Fruit fly (Drosophila melanogaster) whole organism, embryonic: ENCODE data around the gene mRpL16.

Source experiments
- Asciz ChIP-seq: fragments of 200-800 bp; sonication (Bioruptor generic); optimal IDR thresholded peaks from 2 replicates; lab custom pipeline; 2017; ENCODE audit warnings: missing biosample characterization, mild to moderate bottlenecking, missing genetic modification characterization, missing genetic modification reagents
- Bteb2 ChIP-seq: fragments of 200-800 bp; sonication (Bioruptor generic); optimal IDR thresholded peaks from 2 replicates; lab custom pipeline; 2016; ENCODE audit warnings: missing biosample characterization, missing genetic modification characterization
- CG10274 ChIP-seq: fragments of 200-800 bp; sonication (Bioruptor generic); optimal IDR thresholded peaks from 3 replicates; lab custom pipeline; 2017; ENCODE audit warnings: missing biosample characterization, mild to moderate bottlenecking, missing genetic modification characterization
- CG10462 ChIP-seq: fragments of 200-800 bp; sonication (Bioruptor generic); optimal IDR thresholded peaks from 2 replicates; lab custom pipeline; 2016; ENCODE audit warnings: missing biosample characterization, missing genetic modification characterization
- CG11093 ChIP-seq: fragments of 200-800 bp; sonication (Bioruptor generic); IDR thresholded peaks from 3 replicates; pipeline ENCODE4 v1.3.6; 2022; ENCODE audit warnings: missing biosample characterization, missing genetic modification characterization
- CG12155 ChIP-seq: fragments of 200-800 bp; sonication (Bioruptor generic); optimal IDR thresholded peaks from 3 replicates; lab custom pipeline; 2016; ENCODE audit warnings: missing biosample characterization, missing genetic modification characterization
- CG12236 ChIP-seq: fragments of 200-800 bp; sonication (Bioruptor generic); optimal IDR thresholded peaks from 2 replicates; lab custom pipeline; 2016; ENCODE audit warnings: missing biosample characterization, missing genetic modification characterization
- CG12659 ChIP-seq: fragments of 200-800 bp; sonication (Bioruptor generic); optimal IDR thresholded peaks from 3 replicates; lab custom pipeline; 2017; ENCODE audit warnings: mild to moderate bottlenecking, missing biosample characterization, missing genetic modification reagents, missing genetic modification characterization
- CG12744 ChIP-seq: fragments of 200-800 bp; sonication (Bioruptor generic); optimal IDR thresholded peaks from 2 replicates; lab custom pipeline; 2016; ENCODE audit warnings: missing biosample characterization, missing genetic modification characterization
- CG12769 ChIP-seq: fragments of 200-800 bp; sonication (Bioruptor generic); optimal IDR thresholded peaks from 2 replicates; lab custom pipeline; 2019; ENCODE audit warnings: missing biosample characterization, mild to moderate bottlenecking, missing genetic modification characterization, moderate library complexity
- CG18476 ChIP-seq: fragments of 200-800 bp; sonication (Bioruptor generic); optimal IDR thresholded peaks from 2 replicates; lab custom pipeline; 2016; ENCODE audit warnings: missing biosample characterization, mild to moderate bottlenecking, missing genetic modification characterization
- CG18619 ChIP-seq: fragments of 200-800 bp; sonication (Bioruptor generic); optimal IDR thresholded peaks from 3 replicates; lab custom pipeline; 2017; ENCODE audit warnings: missing biosample characterization, mild to moderate bottlenecking, missing genetic modification characterization
- CG2199 ChIP-seq: fragments of 200-800 bp; sonication (Bioruptor generic); IDR thresholded peaks from 3 replicates; pipeline ENCODE4 v1.3.6; 2022; ENCODE audit warnings: missing biosample characterization, missing genetic modification characterization
- CG33557 ChIP-seq: fragments of 200-800 bp; sonication (Bioruptor generic); optimal IDR thresholded peaks from 2 replicates; lab custom pipeline; 2019; ENCODE audit warnings: missing biosample characterization, mild to moderate bottlenecking, missing genetic modification characterization, moderate library complexity
- CG34224 ChIP-seq: fragments of 200-800 bp; sonication (Bioruptor generic); IDR thresholded peaks from 3 replicates; pipeline ENCODE4 v1.3.6; 2022; ENCODE audit warnings: missing biosample characterization, missing genetic modification characterization; ENCODE audit not compliant: partially characterized antibody
- CG3726 ChIP-seq: fragments of 200-800 bp; sonication (Bioruptor generic); IDR thresholded peaks from 3 replicates; pipeline ENCODE4, ENCODE4 v1.3.6; 2022; ENCODE audit warnings: missing biosample characterization, missing genetic modification characterization
- CG4282 ChIP-seq: fragments of 200-800 bp; sonication (Bioruptor generic); optimal IDR thresholded peaks from 2 replicates; lab custom pipeline; 2016; ENCODE audit warnings: missing biosample characterization, missing genetic modification characterization
- CG6765 ChIP-seq: fragments of 200-800 bp; sonication (Bioruptor generic); optimal IDR thresholded peaks from 3 replicates; lab custom pipeline; 2017; ENCODE audit warnings: missing biosample characterization, mild to moderate bottlenecking, missing genetic modification characterization
- CG7786 ChIP-seq: fragments of 200-800 bp; sonication (Bioruptor generic); optimal IDR thresholded peaks from 2 replicates; lab custom pipeline; 2016; ENCODE audit warnings: missing biosample characterization, missing genetic modification characterization
- CG7963 ChIP-seq: fragments of 200-800 bp; sonication (Bioruptor generic); IDR thresholded peaks from 3 replicates; pipeline ENCODE4 v1.3.6; 2022; ENCODE audit warnings: missing biosample characterization, missing genetic modification characterization; ENCODE audit not compliant: partially characterized antibody
- CG8388 ChIP-seq: fragments of 200-800 bp; sonication (Bioruptor generic); optimal IDR thresholded peaks from 2 replicates; lab custom pipeline; 2019; ENCODE audit warnings: missing biosample characterization, mild to moderate bottlenecking, missing genetic modification characterization, moderate library complexity
- CG8478 ChIP-seq: fragments of >200 bp; optimal IDR thresholded peaks from 2 replicates; lab custom pipeline; 2018
- CG8944 ChIP-seq: fragments of 200-800 bp; sonication (Bioruptor generic); optimal IDR thresholded peaks from 3 replicates; lab custom pipeline; 2016; ENCODE audit warnings: missing biosample characterization, missing genetic modification characterization
- CG9215 ChIP-seq: fragments of 200-800 bp; sonication (Bioruptor generic); IDR thresholded peaks from 2 replicates; pipeline ENCODE4 v1.3.6; 2022; ENCODE audit warnings: missing biosample characterization, missing genetic modification characterization
- CTCF ChIP-seq: fragments of 200-800 bp; sonication (Bioruptor generic); optimal IDR thresholded peaks from 2 replicates; lab custom pipeline; 2017; ENCODE audit warnings: missing biosample characterization, mild to moderate bottlenecking, missing genetic modification characterization, moderate library complexity
- Dip2 ChIP-seq: fragments of 200-800 bp; sonication (Bioruptor generic); IDR thresholded peaks from 2 replicates; pipeline ENCODE4 v1.3.6; 2022; ENCODE audit warnings: missing biosample characterization, missing genetic modification characterization
- Dll ChIP-seq: fragments of 200-800 bp; sonication (Bioruptor generic); IDR thresholded peaks from 4 replicates; pipeline ENCODE4 v1.3.6; 2022; ENCODE audit warnings: missing biosample characterization, missing genetic modification characterization; ENCODE audit not compliant: partially characterized antibody
- Fer1 ChIP-seq: fragments of 200-800 bp; sonication (Bioruptor generic); optimal IDR thresholded peaks from 2 replicates; lab custom pipeline; 2017; ENCODE audit warnings: missing biosample characterization, mild to moderate bottlenecking, missing genetic modification characterization
- Hey ChIP-seq: fragments of 200-800 bp; sonication (Bioruptor generic); optimal IDR thresholded peaks from 3 replicates; lab custom pipeline; 2018; ENCODE audit warnings: missing biosample characterization, mild to moderate bottlenecking, missing genetic modification characterization
- Mad ChIP-seq: fragments of 200-800 bp; sonication (Bioruptor generic); optimal IDR thresholded peaks from 2 replicates; lab custom pipeline; 2016; ENCODE audit warnings: missing biosample characterization, missing genetic modification characterization
- Neu2 ChIP-seq: fragments of 200-800 bp; sonication (Bioruptor generic); optimal IDR thresholded peaks from 3 replicates; lab custom pipeline; 2016; ENCODE audit warnings: missing biosample characterization, missing genetic modification characterization, borderline replicate concordance
- NfI ChIP-seq: fragments of 200-800 bp; sonication (Bioruptor generic); optimal IDR thresholded peaks from 3 replicates; lab custom pipeline; 2018; ENCODE audit warnings: missing biosample characterization, mild to moderate bottlenecking, missing genetic modification characterization, moderate library complexity
- Optix ChIP-seq: fragments of 200-800 bp; sonication (Bioruptor generic); IDR thresholded peaks from 3 replicates; pipeline ENCODE4 v1.3.6; 2022; ENCODE audit warnings: missing biosample characterization, missing genetic modification characterization
- Spps ChIP-seq: fragments of 200-800 bp; sonication (Bioruptor generic); optimal IDR thresholded peaks from 2 replicates; lab custom pipeline; 2018; ENCODE audit warnings: missing biosample characterization, mild to moderate bottlenecking, missing genetic modification characterization
- Ssrp ChIP-seq: fragments of 200-800 bp; sonication (Bioruptor generic); optimal IDR thresholded peaks from 2 replicates; lab custom pipeline; 2018; ENCODE audit warnings: missing biosample characterization, mild to moderate bottlenecking, missing genetic modification characterization, moderate library complexity
- Usf ChIP-seq: fragments of 200-800 bp; sonication (Bioruptor generic); optimal IDR thresholded peaks from 2 replicates; lab custom pipeline; 2017; ENCODE audit warnings: missing genotype, missing biosample characterization, missing genetic modification characterization
- ara ChIP-seq: fragments of 200-800 bp; sonication (Bioruptor generic); IDR thresholded peaks from 2 replicates; pipeline ENCODE4 v1.3.6; 2022; ENCODE audit warnings: missing biosample characterization, missing genetic modification characterization
- cas ChIP-seq: fragments of 200-800 bp; sonication (Bioruptor generic); IDR thresholded peaks from 2 replicates; pipeline ENCODE4 v1.3.6; 2022; ENCODE audit warnings: missing biosample characterization, missing genetic modification characterization
- ci ChIP-seq: fragments of 200-800 bp; sonication (Bioruptor generic); IDR thresholded peaks from 3 replicates; pipeline ENCODE4 v1.3.6; 2022; ENCODE audit warnings: missing biosample characterization, missing genetic modification characterization
- gro ChIP-seq: fragments of 200-800 bp; sonication (Bioruptor generic); optimal IDR thresholded peaks from 2 replicates; lab custom pipeline; 2016; ENCODE audit warnings: missing biosample characterization, missing genetic modification characterization
- gsb ChIP-seq: fragments of 200-800 bp; sonication (Bioruptor generic); IDR thresholded peaks from 2 replicates; pipeline ENCODE4 v1.3.6; 2022; ENCODE audit warnings: missing biosample characterization, missing genetic modification characterization
- hth ChIP-seq: fragments of >200 bp; optimal IDR thresholded peaks from 2 replicates; lab custom pipeline; 2017; ENCODE audit warnings: inconsistent platforms
- inv ChIP-seq: fragments of 200-800 bp; sonication (Bioruptor generic); IDR thresholded peaks from 2 replicates; pipeline ENCODE4 v1.3.6; 2022; ENCODE audit warnings: missing biosample characterization, missing genetic modification characterization; ENCODE audit not compliant: partially characterized antibody
- odd ChIP-seq: fragments of 200-800 bp; sonication (Bioruptor generic); optimal IDR thresholded peaks from 2 replicates; lab custom pipeline; 2017; ENCODE audit warnings: missing biosample characterization, mild to moderate bottlenecking, missing genetic modification characterization
- otp ChIP-seq: fragments of 200-800 bp; sonication (Bioruptor generic); IDR thresholded peaks from 3 replicates; pipeline ENCODE4, ENCODE4 v1.3.6; 2022; ENCODE audit warnings: missing biosample characterization, missing genetic modification characterization
- peb ChIP-seq: fragments of 200-800 bp; sonication (Bioruptor generic); IDR thresholded peaks from 2 replicates; pipeline ENCODE4 v1.3.6; 2022; ENCODE audit warnings: missing biosample characterization, missing genetic modification characterization
- phol ChIP-seq: fragments of 200-800 bp; sonication (Bioruptor generic); optimal IDR thresholded peaks from 3 replicates; lab custom pipeline; 2018; ENCODE audit warnings: missing biosample characterization, mild to moderate bottlenecking, missing genetic modification characterization, moderate library complexity
- run ChIP-seq: fragments of 200-800 bp; sonication (Bioruptor generic); optimal IDR thresholded peaks from 3 replicates; lab custom pipeline; 2018; ENCODE audit warnings: missing biosample characterization, mild to moderate bottlenecking, missing genetic modification characterization
- schlank ChIP-seq: fragments of 200-800 bp; sonication (Bioruptor generic); optimal IDR thresholded peaks from 2 replicates; lab custom pipeline; 2018; ENCODE audit warnings: missing biosample characterization, mild to moderate bottlenecking, missing genetic modification characterization
- stwl ChIP-seq: fragments of 200-800 bp; sonication (Bioruptor generic); optimal IDR thresholded peaks from 3 replicates; lab custom pipeline; 2018; ENCODE audit warnings: missing biosample characterization, mild to moderate bottlenecking, missing genetic modification characterization, moderate library complexity
- ttk ChIP-seq: fragments of 200-800 bp; sonication (Bioruptor generic); IDR thresholded peaks from 2 replicates; pipeline ENCODE4 v2.1.2; 2022; ENCODE audit warnings: missing biosample characterization, missing genetic modification characterization
- zfh1 ChIP-seq: fragments of 200-800 bp; sonication (Bioruptor generic); IDR thresholded peaks from 3 replicates; pipeline ENCODE4 v1.3.6; 2022; ENCODE audit warnings: missing biosample characterization, missing genetic modification characterization

Gene mRpL16

DNA sequence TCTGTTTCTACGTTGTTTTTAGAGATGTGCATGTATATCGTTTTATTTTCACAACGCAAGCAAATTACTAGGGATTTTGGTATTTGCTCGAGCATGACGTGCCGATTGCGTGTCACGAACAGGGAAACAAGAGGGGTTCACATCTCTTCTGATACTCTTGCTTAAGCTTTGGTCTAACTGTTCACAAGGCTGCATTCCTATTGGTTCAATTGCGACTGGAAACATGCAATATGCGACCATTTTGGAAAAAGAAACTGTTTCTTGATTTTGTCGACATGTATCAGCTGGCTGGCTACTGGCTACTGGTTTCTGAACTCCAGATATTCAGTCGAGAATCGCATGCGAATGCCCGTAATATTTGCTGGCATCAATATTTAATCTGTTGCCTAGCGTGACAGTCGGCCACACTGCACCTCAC is 9.9 kb upstream of the mRpL16 start, which contains the start of gene Coa8:
Gene Coa8, plus strand, starts transcription at position 144 of the 418 bp plus-strand sequence.
- TF ChIP-seq CG7963 (0 out of 3 replicates have a peak, but pooled peaks have one; percentile 36), ci (GFP tag; lab: Robert Waterston, UW) (0 out of 3 replicates have a peak, but pooled peaks have one; percentile 18), Fer1 (GFP tag; lab: Kevin White, UChicago) (peak; percentile 34), gro (GFP tag; lab: Kevin White, UChicago) (no peak), Usf (GFP tag; lab: Kevin White, UChicago) (no peak), CG2199 (GFP tag; lab: Robert Waterston, UW) (no peak), CG8478 (lab: Kevin White, UChicago) (no peak), CG10274 (peak; percentile 19), Bteb2 (GFP tag; lab: Kevin White, UChicago) (peak; percentile 2), Mad (GFP tag; lab: Kevin White, UChicago) (peak; percentile 15), CG12659 (GFP tag; lab: Kevin White, UChicago) (peak; percentile 25), peb (GFP tag; lab: Robert Waterston, UW) (no peak), cas (no peak), otp (GFP tag; lab: Robert Waterston, UW) (no peak), CG8944 (GFP tag; lab: Kevin White, UChicago) (no peak), phol (tag; lab: Kevin White, UChicago) (peak; percentile 45), Optix (GFP tag; lab: Robert Waterston, UW) (0 out of 3 replicates have a peak, but pooled peaks have one; percentile 25), ara (no peak), CG12744 (no peak), CG12236 (GFP tag; lab: Kevin White, UChicago) (no peak), Dip2 (GFP tag; lab: Robert Waterston, UW) (no peak), Hey (tag; lab: Kevin White, UChicago) (no peak), zfh1 (peak; percentile 46; the same call in 2 of the 3 replicates), NfI (GFP tag; lab: Kevin White, UChicago) (peak; percentile 51), Asciz (GFP tag; lab: Kevin White, UChicago) (no peak), odd (GFP tag; lab: Kevin White, UChicago) (no peak), run (tag; lab: Kevin White, UChicago) (no peak), Dll (peak; percentile 57), CG12155 (peak; percentile 11), CG34224 (GFP tag; lab: Robert Waterston, UW) (peak; percentile 12; the same call in 2 of the 3 replicates), CG9215 (GFP tag; lab: Robert Waterston, UW) (peak; percentile 50), hth (lab: Kevin White, UChicago) (no peak), CG18619 (GFP tag; lab: Kevin White, UChicago) (no peak), CTCF (GFP tag; lab: Kevin White, UChicago) (no peak), Spps (tag; lab: Kevin White, UChicago) (no peak), Neu2 (no peak), CG12769 (tag; lab: Kevin White, UChicago) (no peak), CG11093 (no peak), CG33557 (GFP tag; lab: Kevin White, UChicago) (no peak), gsb (GFP tag; lab: Robert Waterston, UW) (no peak), CG10462 (no peak), ttk (GFP tag; lab: Robert Waterston, UW) (peak; percentile 18; the same call in 1 of the 2 replicates), schlank (tag; lab: Kevin White, UChicago) (no peak), inv (peak; percentile 37), CG8388 (GFP tag; lab: Kevin White, UChicago) (no peak), stwl (tag; lab: Kevin White, UChicago) (no peak), CG4282 (GFP tag; lab: Kevin White, UChicago) (no peak), CG7786 (GFP tag; lab: Kevin White, UChicago) (peak; percentile 22), CG18476 (GFP tag; lab: Kevin White, UChicago) (no peak), CG3726 (GFP tag; lab: Robert Waterston, UW) (no peak), CG6765 (peak; percentile 17), Ssrp (tag; lab: Kevin White, UChicago) (peak; percentile 23)
